Worm (Caenorhabditis elegans): ENCODE measurements around the gene F20D12.12.

The F20D12.12 gene

ce11 chrIV:7955849-7956248 is 8.6 kb downstream of the F20D12.12 start, which contains the start of gene ceh-19:
Gene ceh-19, minus strand, starts transcription at chrIV:7955949.
- TF ChIP-seq elt-3 (tag; optimal IDR thresholded peaks at IDR 0.05) (no peak), nhr-76 (tag; optimal IDR thresholded peaks at IDR 0.05) (no peak), nhr-12 (tag; optimal IDR thresholded peaks at IDR 0.05) (no peak), mls-2 (tag; optimal IDR thresholded peaks at IDR 0.05) (no peak), lsy-2 (tag; optimal IDR thresholded peaks at IDR 0.05) (no peak), ces-1 (GFP tag; optimal IDR thresholded peaks at IDR 0.05) (no peak), tbx-8 (GFP tag; optimal IDR thresholded peaks at IDR 0.05) (no peak), ztf-11 (tag; optimal IDR thresholded peaks at IDR 0.05) (no peak), ceh-43 (GFP tag; optimal IDR thresholded peaks at IDR 0.05) (no peak), M03D4.4 (tag; optimal IDR thresholded peaks at IDR 0.05) (no peak), sptf-1 (tag; optimal IDR thresholded peaks at IDR 0.05) (no peak), mep-1 (tag; optimal IDR thresholded peaks at IDR 0.05) (no peak), nhr-28 (tag; optimal IDR thresholded peaks at IDR 0.05) (no peak), nhr-237 (tag; optimal IDR thresholded peaks at IDR 0.05) (no peak), lin-32 (GFP tag; optimal IDR thresholded peaks at IDR 0.05) (no peak), nhr-2 (tag; optimal IDR thresholded peaks at IDR 0.05) (no peak), flh-1 (GFP tag; optimal IDR thresholded peaks at IDR 0.05) (no peak), unc-120 (tag; optimal IDR thresholded peaks at IDR 0.05; ENCODE audit: poor library complexity, severe bottlenecking) (no peak), zip-8 (tag; optimal IDR thresholded peaks at IDR 0.05) (no peak)

- TF ChIP-seq bed-3 (GFP tag; optimal IDR thresholded peaks at IDR 0.05) (no peak), ham-2 (GFP tag; optimal IDR thresholded peaks at IDR 0.05) (no peak), nhr-237 (tag; optimal IDR thresholded peaks at IDR 0.05) (no peak), hlh-1 (tag; optimal IDR thresholded peaks at IDR 0.05) (no peak), ceh-43 (GFP tag; optimal IDR thresholded peaks at IDR 0.05) (no peak), sptf-1 (tag; optimal IDR thresholded peaks at IDR 0.05) (no peak), elt-3 (tag; optimal IDR thresholded peaks at IDR 0.05) (no peak), mab-5 (tag; optimal IDR thresholded peaks at IDR 0.05) (no peak), blmp-1 (tag; optimal IDR thresholded peaks at IDR 0.05) (no peak), tbx-8 (GFP tag; optimal IDR thresholded peaks at IDR 0.05) (no peak), cnd-1 (tag; optimal IDR thresholded peaks at IDR 0.05) (no peak), nhr-12 (tag; optimal IDR thresholded peaks at IDR 0.05) (no peak), drap-1 (GFP tag; optimal IDR thresholded peaks at IDR 0.05) (no peak), mep-1 (tag; optimal IDR thresholded peaks at IDR 0.05) (no peak), nhr-28 (tag; optimal IDR thresholded peaks at IDR 0.05) (no peak), mls-2 (tag; optimal IDR thresholded peaks at IDR 0.05) (no peak), ces-1 (GFP tag; optimal IDR thresholded peaks at IDR 0.05) (no peak), ceh-39 (tag; optimal IDR thresholded peaks at IDR 0.05) (no peak), pha-4 (tag; optimal IDR thresholded peaks at IDR 0.05) (no peak)
Measured at ce11 chrIV:7956643-7957317, 9.5 kb downstream of the F20D12.12 start, which contains the start of gene csr-1. Gene csr-1, plus strand, starts transcription at chrIV:7957267.

- TF ChIP-seq mep-1 (tag; optimal IDR thresholded peaks at IDR 0.05): no peak
Measured at ce11 chrIV:7957504-7957903, 10.3 kb downstream of the F20D12.12 start, which contains the start of gene frpr-10. Gene frpr-10, plus strand, starts transcription at chrIV:7957804.

ce11 chrIV:7958092-7958491 is 10.9 kb downstream of the F20D12.12 start:
- TF ChIP-seq nhr-2 (tag; optimal IDR thresholded peaks at IDR 0.05) (no peak), ceh-83 (GFP tag; optimal IDR thresholded peaks at IDR 0.05) (no peak), snpc-4 (tag; optimal IDR thresholded peaks at IDR 0.05) (no peak)

- TF ChIP-seq zip-8 (tag; optimal IDR thresholded peaks at IDR 0.05) (no peak), nhr-76 (tag; optimal IDR thresholded peaks at IDR 0.05) (no peak)
Measured at ce11 chrIV:7961889-7962342, 14.7 kb downstream of the F20D12.12 start.

- TF ChIP-seq nhr-12 (tag; optimal IDR thresholded peaks at IDR 0.05): no peak
Measured at ce11 chrIV:7967006-7967405, 19.8 kb downstream of the F20D12.12 start, which contains the start of gene F57H12.5. Gene F57H12.5, plus strand, starts transcription at chrIV:7967306.
